Worm (Caenorhabditis elegans) whole organism, L1 larva: ENCODE measurements around the gene F31D4.5.
A peak's percentile ranks its signal among the peaks of the same experiment; 100 is the strongest.

Experiments
- C16A3.4 ChIP-seq: fragments of 150-350 bp; optimal IDR thresholded peaks from 2 replicates; lab custom pipeline; 2014; ENCODE audit warnings: missing biosample characterization, missing genetic modification characterization
- aha-1 ChIP-seq: fragments of 150-350 bp; optimal IDR thresholded peaks from 2 replicates; lab custom pipeline; 2014; ENCODE audit warnings: missing biosample characterization, missing genetic modification characterization
- ceh-63 ChIP-seq: fragments of 200-800 bp; sonication (Bioruptor generic); optimal IDR thresholded peaks from 2 replicates; lab custom pipeline; 2018; ENCODE audit warnings: mild to moderate bottlenecking, missing genetic modification characterization, missing compliant biosample characterization
- efl-1 ChIP-seq, 4 experiments: fragments of 150-350 bp; optimal IDR thresholded peaks in 3 of 4; peaks in 1 of 4; 1 replicate in 1 of 4; 2 replicates in 3 of 4; lab custom pipeline; 2014; ENCODE audit warnings: missing biosample characterization in 2 of 4, missing genetic modification characterization in 2 of 4, missing genetic modification reagents in 2 of 4
- egl-13 ChIP-seq: sonication (generic microtip); optimal IDR thresholded peaks from 2 replicates; lab custom pipeline; 2016; ENCODE audit warnings: missing genotype, missing genetic modification reagents, missing genetic modification characterization, missing compliant biosample characterization
- egl-27 ChIP-seq, 2 experiments: fragments of 150-350 bp in 1 of 2; sonication (generic microtip); optimal IDR thresholded peaks; 3 replicates each; lab custom pipeline; 2017 to 2018; ENCODE audit warnings: missing biosample characterization in 2 of 2, missing genetic modification characterization in 2 of 2, missing genetic modification reagents in 2 of 2
- elt-2 ChIP-seq: sonication (generic microtip); optimal IDR thresholded peaks from 2 replicates; lab custom pipeline; 2016; ENCODE audit warnings: missing genetic modification characterization, mild to moderate bottlenecking, inconsistent platforms, missing compliant biosample characterization, missing genetic modification reagents
- elt-3 ChIP-seq, 6 experiments: fragments of 150-350 bp in 1 of 6; sonication (generic microtip); optimal IDR thresholded peaks; 2 replicates each; lab custom pipeline; 2017 to 2018; ENCODE audit warnings: missing biosample characterization in 6 of 6, missing genetic modification characterization in 6 of 6, inconsistent platforms in 1 of 6
- fkh-4 ChIP-seq: sonication (generic microtip); optimal IDR thresholded peaks from 2 replicates; lab custom pipeline; 2016; ENCODE audit warnings: missing compliant biosample characterization, missing genetic modification characterization, borderline replicate concordance
- fos-1 ChIP-seq: fragments of 150-350 bp; optimal IDR thresholded peaks from 2 replicates; lab custom pipeline; 2014; ENCODE audit warnings: missing biosample characterization, missing genetic modification characterization
- grh-1 ChIP-seq: fragments of 200-800 bp; sonication (Bioruptor generic); IDR thresholded peaks from 2 replicates; pipeline ENCODE4 v1.3.6; 2022; ENCODE audit warnings: missing genetic modification reagents, missing genetic modification characterization, missing compliant biosample characterization
- hpl-2 ChIP-seq: fragments of 150-350 bp; optimal IDR thresholded peaks from 2 replicates; lab custom pipeline; 2014; ENCODE audit warnings: missing biosample characterization, missing genetic modification reagents, missing genetic modification characterization
- irx-1 ChIP-seq: sonication (generic microtip); optimal IDR thresholded peaks from 2 replicates; lab custom pipeline; 2016; ENCODE audit warnings: missing genetic modification characterization, missing compliant biosample characterization
- lin-13 ChIP-seq: fragments of 150-350 bp; optimal IDR thresholded peaks from 2 replicates; lab custom pipeline; 2014; ENCODE audit warnings: missing biosample characterization, missing genetic modification reagents, missing genetic modification characterization
- lin-14 ChIP-seq: fragments of 200-800 bp; sonication (Bioruptor generic); optimal IDR thresholded peaks from 2 replicates; lab custom pipeline; 2018; ENCODE audit warnings: mild to moderate bottlenecking, missing genetic modification characterization, moderate library complexity, missing compliant biosample characterization
- lin-35 ChIP-seq, 2 experiments: fragments of 150-350 bp; optimal IDR thresholded peaks; 2 replicates each; lab custom pipeline; 2014; ENCODE audit warnings: missing biosample characterization in 2 of 2, missing genetic modification characterization in 2 of 2, missing genetic modification reagents in 2 of 2
- lin-39 ChIP-seq: fragments of 150-350 bp; optimal IDR thresholded peaks from 2 replicates; lab custom pipeline; 2014; ENCODE audit warnings: missing biosample characterization, missing genetic modification reagents, missing genetic modification characterization
- lsy-2 ChIP-seq, 2 experiments: fragments of 150-350 bp; optimal IDR thresholded peaks; 2 replicates each; lab custom pipeline; 2014; ENCODE audit warnings: missing biosample characterization in 2 of 2, missing genetic modification characterization in 2 of 2
- mab-9 ChIP-seq: fragments of 200-800 bp; sonication (Bioruptor generic); IDR thresholded peaks from 2 replicates; pipeline ENCODE4 v1.3.6; 2022; ENCODE audit warnings: missing genetic modification reagents, missing genetic modification characterization, missing compliant biosample characterization
- mep-1 ChIP-seq: fragments of 150-350 bp; optimal IDR thresholded peaks from 2 replicates; lab custom pipeline; 2014; ENCODE audit warnings: missing biosample characterization, missing genetic modification characterization
- nhr-20 ChIP-seq: sonication (generic microtip); optimal IDR thresholded peaks from 2 replicates; lab custom pipeline; 2016; ENCODE audit warnings: mild to moderate bottlenecking, missing genetic modification characterization, missing compliant biosample characterization
- nhr-71 ChIP-seq: sonication (generic microtip); optimal IDR thresholded peaks from 2 replicates; lab custom pipeline; 2016; ENCODE audit warnings: mild to moderate bottlenecking, missing genetic modification characterization, moderate library complexity, missing compliant biosample characterization
- nhr-76 ChIP-seq: sonication (generic microtip); optimal IDR thresholded peaks from 2 replicates; lab custom pipeline; 2017; ENCODE audit warnings: missing biosample characterization, missing genetic modification characterization
- nhr-85 ChIP-seq: sonication (generic microtip); peaks from one replicate; lab custom pipeline; 2016; ENCODE audit warnings: missing genetic modification characterization, inconsistent platforms, missing compliant biosample characterization
- nhr-90 ChIP-seq: sonication (generic microtip); optimal IDR thresholded peaks from 2 replicates; lab custom pipeline; 2016; ENCODE audit warnings: mild to moderate bottlenecking, missing genetic modification characterization, missing compliant biosample characterization; ENCODE audit not compliant: poor library complexity
- rnt-1 ChIP-seq: sonication (generic microtip); optimal IDR thresholded peaks from 2 replicates; lab custom pipeline; 2016; ENCODE audit warnings: mild to moderate bottlenecking, missing genetic modification characterization, moderate library complexity, missing compliant biosample characterization
- snu-23 ChIP-seq: sonication (generic microtip); optimal IDR thresholded peaks from 2 replicates; lab custom pipeline; 2016; ENCODE audit warnings: missing genetic modification characterization, missing compliant biosample characterization
- sox-4 ChIP-seq: sonication (generic microtip); optimal IDR thresholded peaks from 2 replicates; lab custom pipeline; 2016; ENCODE audit warnings: missing genetic modification characterization, missing compliant biosample characterization
- sptf-1 ChIP-seq: fragments of 150-350 bp; optimal IDR thresholded peaks from 2 replicates; lab custom pipeline; 2014; ENCODE audit warnings: missing biosample characterization, missing genetic modification characterization
- sup-37 ChIP-seq: fragments of 200-800 bp; sonication (Bioruptor generic); optimal IDR thresholded peaks from 2 replicates; lab custom pipeline; 2018; ENCODE audit warnings: mild to moderate bottlenecking, missing genetic modification characterization, missing compliant biosample characterization
- tbx-2 ChIP-seq: sonication (generic microtip); optimal IDR thresholded peaks from 2 replicates; lab custom pipeline; 2016; ENCODE audit warnings: missing genetic modification characterization, missing compliant biosample characterization
- unc-130 ChIP-seq: fragments of 150-350 bp; optimal IDR thresholded peaks from 2 replicates; lab custom pipeline; 2017; ENCODE audit warnings: missing biosample characterization, missing genetic modification characterization, inconsistent platforms
- unc-30 ChIP-seq: sonication (generic microtip); optimal IDR thresholded peaks from 2 replicates; lab custom pipeline; 2017; ENCODE audit warnings: missing biosample characterization, missing genetic modification characterization
- vab-15 ChIP-seq: sonication (generic microtip); optimal IDR thresholded peaks from 2 replicates; lab custom pipeline; 2017; ENCODE audit warnings: missing genotype, mild to moderate bottlenecking, missing genetic modification characterization, missing compliant biosample characterization
- xbp-1 ChIP-seq: sonication (generic microtip); optimal IDR thresholded peaks from 2 replicates; lab custom pipeline; 2016; ENCODE audit warnings: missing genetic modification characterization, missing compliant biosample characterization
- zip-4 ChIP-seq: fragments of 200-800 bp; sonication (Bioruptor generic); optimal IDR thresholded peaks from 2 replicates; lab custom pipeline; 2018; ENCODE audit warnings: mild to moderate bottlenecking, missing genetic modification characterization, moderate library complexity, missing compliant biosample characterization
- ztf-11 ChIP-seq, 2 experiments: sonication (generic microtip); optimal IDR thresholded peaks; 2 replicates each; lab custom pipeline; 2016 to 2017; ENCODE audit warnings: missing genetic modification characterization in 2 of 2, missing biosample characterization in 1 of 2, missing compliant biosample characterization in 1 of 2
- ztf-4 ChIP-seq: fragments of 150-350 bp; optimal IDR thresholded peaks from 2 replicates; lab custom pipeline; 2014; ENCODE audit warnings: missing biosample characterization, missing genetic modification characterization

Gene F31D4.5

ce11 chrV:20891871-20892270 lies 38.0 kb downstream of the F31D4.5 start:
- no peak for TF ChIP-seq egl-27 (tag; optimal IDR thresholded peaks at IDR 0.05; lab: Kevin White, UChicago)
- TF ChIP-seq unc-130 (tag; lab: Kevin White, UChicago): no peak
- TF ChIP-seq sox-4: no peak
- TF ChIP-seq egl-13 (tag; lab: Kevin White, UChicago): no peak
- TF ChIP-seq vab-15 (tag; lab: Kevin White, UChicago): no peak
- TF ChIP-seq aha-1: no peak
- TF ChIP-seq C16A3.4: no peak
- TF ChIP-seq xbp-1 (tag; lab: Kevin White, UChicago): no peak
- TF ChIP-seq ztf-4 (tag; lab: Kevin White, UChicago): no peak
- no peak for TF ChIP-seq tbx-2 (tag; lab: Kevin White, UChicago)
- TF ChIP-seq hpl-2 (GFP tag; lab: Kevin White, UChicago): no peak
- TF ChIP-seq nhr-76 (tag; lab: Kevin White, UChicago): no peak
- no peak for TF ChIP-seq unc-30
- no peak for TF ChIP-seq mab-9 (GFP tag; lab: Robert Waterston, UW)
- TF ChIP-seq rnt-1 (tag; lab: Kevin White, UChicago): no peak

- peak; percentile 8 for TF ChIP-seq nhr-71 (tag; lab: Kevin White, UChicago)
- TF ChIP-seq snu-23 (GFP tag; lab: Kevin White, UChicago): peak; percentile 58
- peak; percentile 66 for TF ChIP-seq elt-2 (tag; lab: Kevin White, UChicago)
- TF ChIP-seq nhr-90 (tag; lab: Kevin White, UChicago): peak; percentile 5
- no peak for TF ChIP-seq sptf-1
- TF ChIP-seq nhr-20 (tag; lab: Kevin White, UChicago): peak; percentile 36
- no peak for TF ChIP-seq sox-4
- TF ChIP-seq mab-9 (GFP tag; lab: Robert Waterston, UW): no peak
- TF ChIP-seq fos-1 (tag; lab: Kevin White, UChicago): no peak
- peak; percentile 12 to 62 for TF ChIP-seq lsy-2 (tag; optimal IDR thresholded peaks at IDR 0.05; lab: Kevin White, UChicago)
- peak in 1 of 6 experiments; percentile 29 for TF ChIP-seq elt-3 (tag; optimal IDR thresholded peaks at IDR 0.05; lab: Kevin White, UChicago)
- peak; percentile 13 for TF ChIP-seq lin-39 (tag; lab: Kevin White, UChicago)
- TF ChIP-seq tbx-2 (tag; lab: Kevin White, UChicago): peak; percentile 14
- peak; percentile 41 for TF ChIP-seq C16A3.4
- TF ChIP-seq irx-1 (tag; lab: Kevin White, UChicago): no peak
- peak; percentile 52 for TF ChIP-seq mep-1
- TF ChIP-seq rnt-1 (tag; lab: Kevin White, UChicago): peak; percentile 45
- peak; percentile 20 to 37 for TF ChIP-seq efl-1 (optimal IDR thresholded peaks at IDR 0.05; lab: Kevin White, UChicago)
- peak in 1 of 2 experiments; percentile 83 for TF ChIP-seq efl-1 (GFP tag; optimal IDR thresholded peaks at IDR 0.05 in 1 of 2; lab: Kevin White, UChicago)
- peak in 1 of 2 experiments; percentile 32 for TF ChIP-seq lin-35 (GFP tag; optimal IDR thresholded peaks at IDR 0.05; lab: Kevin White, UChicago)
- TF ChIP-seq ceh-63 (GFP tag; lab: Kevin White, UChicago): no peak
- TF ChIP-seq lin-14: no peak
- no peak for TF ChIP-seq sup-37
- no peak for TF ChIP-seq zip-4
- TF ChIP-seq fkh-4 (tag; lab: Kevin White, UChicago): no peak
- peak; percentile 65 for TF ChIP-seq grh-1 (GFP tag; lab: Robert Waterston, UW)
- no peak for TF ChIP-seq ztf-11 (tag; optimal IDR thresholded peaks at IDR 0.05; lab: Kevin White, UChicago)
- peak; percentile 77 for TF ChIP-seq nhr-85
- TF ChIP-seq lin-13 (GFP tag; lab: Kevin White, UChicago): no peak
- TF ChIP-seq, all 84 proteins: peak for 16
Observed at ce11 chrV:20903167-20904093, 49.6 kb downstream of the F31D4.5 start, which contains the start of gene amx-3. Gene amx-3, minus strand, starts transcription at chrV:20903714.
